Fruit fly (Drosophila melanogaster) whole organism, wandering third instar larva: ENCODE results near the gene CG5966.

Source experiments
- Dfd ChIP-seq: fragments of >200 bp; optimal IDR thresholded peaks from 2 replicates; lab custom pipeline; 2017; ENCODE audit warnings: missing biosample characterization, missing genetic modification characterization
- GATAd ChIP-seq: sonication (Bioruptor generic); optimal IDR thresholded peaks from 2 replicates; lab custom pipeline; 2016; ENCODE audit warnings: missing biosample characterization, missing genetic modification characterization
- Hr78 ChIP-seq: fragments of >200 bp; optimal IDR thresholded peaks from 2 replicates; lab custom pipeline; 2017; ENCODE audit warnings: missing biosample characterization, missing genetic modification characterization
- Myc ChIP-seq: fragments of >200 bp; optimal IDR thresholded peaks from 2 replicates; lab custom pipeline; 2017
- br ChIP-seq: fragments of 200-800 bp; sonication (Bioruptor generic); optimal IDR thresholded peaks from 2 replicates; lab custom pipeline; 2016; ENCODE audit warnings: missing biosample characterization, missing genetic modification characterization
- dmrt93B ChIP-seq: fragments of 200-800 bp; sonication (Bioruptor generic); optimal IDR thresholded peaks from 2 replicates; lab custom pipeline; 2018; ENCODE audit warnings: missing biosample characterization, mild to moderate bottlenecking, missing genetic modification characterization
- dsf ChIP-seq: sonication (Bioruptor generic); optimal IDR thresholded peaks from 2 replicates; lab custom pipeline; 2016; ENCODE audit warnings: missing biosample characterization, missing genetic modification characterization, borderline replicate concordance
- pan ChIP-seq: fragments of >200 bp; optimal IDR thresholded peaks from 2 replicates; lab custom pipeline; 2017
- woc ChIP-seq: sonication (Bioruptor generic); optimal IDR thresholded peaks from 2 replicates; lab custom pipeline; 2016; ENCODE audit warnings: missing biosample characterization, mild to moderate bottlenecking, missing genetic modification characterization

DNA sequence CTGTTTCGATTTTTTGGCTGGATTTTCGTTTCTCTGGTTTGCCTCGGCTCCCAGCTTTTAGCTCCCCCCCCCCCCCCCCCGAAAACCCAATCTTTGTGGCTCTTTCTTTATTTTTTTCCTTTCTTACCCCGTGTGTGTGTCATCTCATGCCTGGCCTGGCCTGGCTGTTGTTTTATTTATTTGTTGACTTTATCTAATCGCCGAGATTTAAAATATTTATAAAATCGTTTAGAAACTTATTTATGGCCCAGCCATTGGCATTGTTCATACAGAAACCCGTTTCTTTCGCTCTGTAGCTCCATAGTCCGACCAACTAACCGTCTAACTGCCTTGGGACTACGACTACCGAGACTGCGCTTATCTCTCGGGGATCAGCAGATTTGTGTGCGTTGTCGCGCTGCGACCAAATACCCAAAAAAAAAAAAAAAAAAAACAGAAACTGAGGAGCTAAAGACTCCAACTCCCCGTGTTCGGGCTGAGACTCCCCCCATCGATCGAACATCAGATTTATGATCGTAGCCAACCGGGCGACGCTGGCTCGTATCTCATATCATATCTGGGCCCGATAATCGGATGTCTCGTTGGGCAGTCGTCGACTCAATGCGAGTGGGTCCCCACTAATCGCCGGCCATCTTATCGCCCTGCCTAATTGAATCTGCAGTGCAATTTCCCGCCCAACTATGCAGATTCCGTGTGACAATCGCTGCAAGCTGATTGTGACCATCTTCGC lies 22.1 kb downstream of the CG5966 start:
- no peak for TF ChIP-seq br (GFP tag; lab: Kevin White, UChicago)
- no peak for TF ChIP-seq pan (lab: Kevin White, UChicago)
- TF ChIP-seq dmrt93B (GFP tag; lab: Kevin White, UChicago): no peak
- TF ChIP-seq GATAd (GFP tag; lab: Kevin White, UChicago): no peak
- no peak for TF ChIP-seq Dfd
- TF ChIP-seq Hr78 (GFP tag; lab: Kevin White, UChicago): no peak
- TF ChIP-seq Myc (lab: Kevin White, UChicago): no peak
- no peak for TF ChIP-seq dsf (GFP tag; lab: Kevin White, UChicago)
- TF ChIP-seq woc (GFP tag; lab: Kevin White, UChicago): no peak
